Worm (Caenorhabditis elegans) whole organism, young adult: ENCODE measurements around the gene str-136.
A peak's percentile ranks its signal among the peaks of the same experiment; 100 is the strongest.

Source experiments
- B0035.1 ChIP-seq: sonication (generic microtip); optimal IDR thresholded peaks from 2 replicates; lab custom pipeline; 2016; ENCODE audit warnings: missing genetic modification characterization, mild to moderate bottlenecking, missing compliant biosample characterization, missing genotype, missing genetic modification reagents
- F37B4.10 ChIP-seq: fragments of 200-800 bp; sonication (Bioruptor generic); IDR thresholded peaks from 2 replicates; pipeline ENCODE4 v1.3.6; 2022; ENCODE audit warnings: missing genetic modification characterization, missing compliant biosample characterization
- T26A5.8 ChIP-seq: sonication (generic microtip); optimal IDR thresholded peaks from 2 replicates; lab custom pipeline; 2016; ENCODE audit warnings: missing genetic modification characterization, missing compliant biosample characterization
- ama-1 ChIP-seq, 3 experiments: fragments of 150-350 bp in 1 of 3; sonication (generic microtip) in 2 of 3; optimal IDR thresholded peaks; 2 replicates each; lab custom pipeline; 2014 to 2018; ENCODE audit warnings: missing biosample characterization in 2 of 3, missing genetic modification characterization in 2 of 3, missing genetic modification reagents in 2 of 3
- aptf-3 ChIP-seq: fragments of 200-800 bp; sonication (Bioruptor generic); IDR thresholded peaks from 2 replicates; pipeline ENCODE4 v1.3.6; 2022; ENCODE audit warnings: missing genetic modification characterization, missing compliant biosample characterization
- atf-7 ChIP-seq: sonication (generic microtip); optimal IDR thresholded peaks from 2 replicates; lab custom pipeline; 2017; ENCODE audit warnings: mild to moderate bottlenecking, missing genetic modification characterization, missing compliant biosample characterization
- hsf-1 ChIP-seq: fragments of 200-800 bp; sonication (Bioruptor generic); IDR thresholded peaks from 2 replicates; pipeline ENCODE4 v1.3.6; 2022; ENCODE audit warnings: missing genetic modification reagents, missing genetic modification characterization, missing compliant biosample characterization
- lin-35 ChIP-seq, 3 experiments: fragments of 150-350 bp in 2 of 3; sonication (generic microtip) in 1 of 3; optimal IDR thresholded peaks; 2 replicates each; lab custom pipeline; 2014 to 2018; ENCODE audit warnings: missing biosample characterization in 3 of 3, missing genetic modification characterization in 3 of 3, missing genetic modification reagents in 3 of 3
- nhr-80 ChIP-seq: sonication (generic microtip); optimal IDR thresholded peaks from 2 replicates; lab custom pipeline; 2016; ENCODE audit warnings: missing genetic modification characterization, missing compliant biosample characterization
- pha-4 ChIP-seq: fragments of 150-350 bp; sonication (generic microtip); optimal IDR thresholded peaks from 2 replicates; lab custom pipeline; 2014; ENCODE audit warnings: missing biosample characterization, missing genetic modification reagents, missing genetic modification characterization
- xnd-1 ChIP-seq: sonication (generic microtip); optimal IDR thresholded peaks from 2 replicates; lab custom pipeline; 2016; ENCODE audit warnings: missing genotype, missing genetic modification reagents, missing genetic modification characterization, missing compliant biosample characterization

DNA sequence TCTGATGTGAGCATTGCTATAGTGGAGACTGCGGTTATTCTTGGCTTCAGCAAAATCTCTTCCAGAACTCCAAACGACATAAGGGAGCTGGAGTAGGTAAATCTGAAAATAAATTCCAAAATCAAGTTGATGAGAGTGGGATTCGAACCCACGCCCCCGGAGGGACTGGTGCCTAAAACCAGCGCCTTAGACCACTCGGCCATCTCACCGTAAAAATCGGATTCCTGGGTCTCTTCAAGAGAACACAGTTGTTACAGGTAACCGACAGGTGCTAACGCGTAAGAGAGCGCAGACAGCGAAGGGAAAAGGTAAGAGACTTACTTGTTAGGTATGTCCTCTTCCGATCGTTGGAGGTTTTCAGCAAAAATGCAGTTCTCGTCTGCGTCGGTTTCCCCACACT, 43.4 kb downstream of the str-136 start:
- TF ChIP-seq pha-4 (tag; lab: Kevin White, UChicago) = no peak
- no peak for TF ChIP-seq aptf-3 (GFP tag; lab: Robert Waterston, UW)
- TF ChIP-seq ama-1 (optimal IDR thresholded peaks at IDR 0.05; lab: Kevin White, UChicago) = no peak
- no peak for TF ChIP-seq ama-1 (GFP tag; optimal IDR thresholded peaks at IDR 0.05; lab: Kevin White, UChicago)
- TF ChIP-seq xnd-1 = no peak
- TF ChIP-seq hsf-1 (GFP tag; lab: Robert Waterston, UW) = no peak
- TF ChIP-seq T26A5.8 (tag; lab: Kevin White, UChicago) = no peak
- TF ChIP-seq atf-7 (tag; lab: Kevin White, UChicago) = no peak
- TF ChIP-seq F37B4.10 (GFP tag; lab: Robert Waterston, UW) = no peak
- TF ChIP-seq lin-35 (GFP tag; optimal IDR thresholded peaks at IDR 0.05; lab: Kevin White, UChicago) = no peak
- no peak for TF ChIP-seq B0035.1 (tag; lab: Kevin White, UChicago)
- TF ChIP-seq nhr-80 (tag; lab: Kevin White, UChicago) = peak; percentile 36
